Worm (Caenorhabditis elegans) whole organism, late embryonic: Measurements from ENCODE around the gene F57H12.5.
A peak's percentile ranks its signal among the peaks of the same experiment; 100 is the strongest.

ENCODE experiments used
- C38D4.7 ChIP-seq: fragments of 200-800 bp; sonication (Bioruptor generic); optimal IDR thresholded peaks from 2 replicates; lab custom pipeline; 2018; ENCODE audit warnings: mild to moderate bottlenecking, missing genetic modification characterization, moderate library complexity, missing compliant biosample characterization
- K02D7.2 ChIP-seq: sonication (generic microtip); optimal IDR thresholded peaks from 2 replicates; lab custom pipeline; 2017; ENCODE audit warnings: mild to moderate bottlenecking, missing genetic modification characterization, missing compliant biosample characterization
- K09A11.1 ChIP-seq: sonication (generic microtip); optimal IDR thresholded peaks from 2 replicates; lab custom pipeline; 2017; ENCODE audit warnings: antibody characterized with exemption, mild to moderate bottlenecking, missing genetic modification characterization, missing compliant biosample characterization; ENCODE audit not compliant: insufficient read depth
- T23F11.4 ChIP-seq: fragments of 200-800 bp; sonication (Bioruptor generic); optimal IDR thresholded peaks from 2 replicates; lab custom pipeline; 2018; ENCODE audit warnings: mild to moderate bottlenecking, missing genetic modification characterization, missing compliant biosample characterization
- Y22D7AL.16 ChIP-seq: sonication (generic microtip); optimal IDR thresholded peaks from 2 replicates; lab custom pipeline; 2016; ENCODE audit warnings: missing genetic modification characterization, missing compliant biosample characterization
- ama-1 ChIP-seq: fragments of 150-350 bp; optimal IDR thresholded peaks from 2 replicates; lab custom pipeline; 2014
- ceh-18 ChIP-seq: sonication (generic microtip); optimal IDR thresholded peaks from 2 replicates; lab custom pipeline; 2016; ENCODE audit warnings: missing genetic modification characterization, missing compliant biosample characterization
- ceh-19 ChIP-seq: fragments of 200-800 bp; sonication (Bioruptor generic); optimal IDR thresholded peaks from 2 replicates; lab custom pipeline; 2018; ENCODE audit warnings: mild to moderate bottlenecking, missing genetic modification characterization, missing compliant biosample characterization
- ceh-24 ChIP-seq: sonication (generic microtip); optimal IDR thresholded peaks from 2 replicates; lab custom pipeline; 2016; ENCODE audit warnings: mild to moderate bottlenecking, missing genetic modification characterization, missing compliant biosample characterization
- ceh-30 ChIP-seq: fragments of 150-350 bp; optimal IDR thresholded peaks from 2 replicates; lab custom pipeline; 2014; ENCODE audit warnings: missing biosample characterization, missing genetic modification characterization
- ceh-31 ChIP-seq: sonication (generic microtip); optimal IDR thresholded peaks from 2 replicates; lab custom pipeline; 2016; ENCODE audit warnings: missing genetic modification characterization, missing compliant biosample characterization
- ceh-6 ChIP-seq: fragments of 200-800 bp; sonication (Bioruptor generic); optimal IDR thresholded peaks from 2 replicates; lab custom pipeline; 2018; ENCODE audit warnings: mild to moderate bottlenecking, missing genetic modification characterization, missing compliant biosample characterization
- ceh-9 ChIP-seq: sonication (generic microtip); optimal IDR thresholded peaks from 2 replicates; lab custom pipeline; 2016; ENCODE audit warnings: mild to moderate bottlenecking, missing genetic modification characterization, inconsistent platforms, missing compliant biosample characterization
- che-1 ChIP-seq: sonication (generic microtip); optimal IDR thresholded peaks from 2 replicates; lab custom pipeline; 2016; ENCODE audit warnings: mild to moderate bottlenecking, missing genetic modification characterization, missing compliant biosample characterization
- dve-1 ChIP-seq: sonication (generic microtip); optimal IDR thresholded peaks from 2 replicates; lab custom pipeline; 2017; ENCODE audit warnings: antibody characterized with exemption, mild to moderate bottlenecking, missing genetic modification characterization, missing compliant biosample characterization
- elt-4 ChIP-seq: sonication (generic microtip); optimal IDR thresholded peaks from 2 replicates; lab custom pipeline; 2016; ENCODE audit warnings: missing genetic modification characterization, missing compliant biosample characterization
- fkh-6 ChIP-seq: sonication (generic microtip); optimal IDR thresholded peaks from 2 replicates; lab custom pipeline; 2016; ENCODE audit warnings: missing genetic modification characterization, missing compliant biosample characterization
- gmeb-2 ChIP-seq: sonication (generic microtip); optimal IDR thresholded peaks from 2 replicates; lab custom pipeline; 2016; ENCODE audit warnings: missing genetic modification characterization, inconsistent platforms, missing compliant biosample characterization
- hlh-15 ChIP-seq: sonication (generic microtip); optimal IDR thresholded peaks from 2 replicates; lab custom pipeline; 2016; ENCODE audit warnings: missing genetic modification characterization, missing compliant biosample characterization
- hlh-30 ChIP-seq: sonication (generic microtip); optimal IDR thresholded peaks from 2 replicates; lab custom pipeline; 2017; ENCODE audit warnings: antibody characterized with exemption, missing genetic modification characterization, missing compliant biosample characterization; ENCODE audit not compliant: insufficient read depth
- lim-6 ChIP-seq: sonication (generic microtip); optimal IDR thresholded peaks from 2 replicates; lab custom pipeline; 2016; ENCODE audit warnings: missing genetic modification characterization, missing compliant biosample characterization
- nfya-1 ChIP-seq: sonication (generic microtip); optimal IDR thresholded peaks from 2 replicates; lab custom pipeline; 2017; ENCODE audit warnings: missing genetic modification characterization, mild to moderate bottlenecking, missing compliant biosample characterization, antibody characterized with exemption, moderate library complexity
- nhr-11 ChIP-seq: fragments of 150-350 bp; optimal IDR thresholded peaks from 2 replicates; lab custom pipeline; 2014; ENCODE audit warnings: missing biosample characterization, missing genetic modification characterization
- npax-4 ChIP-seq: sonication (generic microtip); optimal IDR thresholded peaks from 2 replicates; lab custom pipeline; 2016; ENCODE audit warnings: missing genetic modification characterization, missing compliant biosample characterization
- odd-2 ChIP-seq: sonication (generic microtip); optimal IDR thresholded peaks from 2 replicates; lab custom pipeline; 2017; ENCODE audit warnings: antibody characterized with exemption, mild to moderate bottlenecking, missing genetic modification characterization, missing compliant biosample characterization
- pag-3 ChIP-seq: sonication (generic microtip); optimal IDR thresholded peaks from 2 replicates; lab custom pipeline; 2016; ENCODE audit warnings: missing compliant biosample characterization, missing genetic modification characterization, borderline replicate concordance
- pat-9 ChIP-seq: fragments of 200-800 bp; sonication (Bioruptor generic); optimal IDR thresholded peaks from 2 replicates; lab custom pipeline; 2018; ENCODE audit warnings: mild to moderate bottlenecking, missing genetic modification characterization, moderate library complexity, missing compliant biosample characterization
- pha-4 ChIP-seq: fragments of 150-350 bp; optimal IDR thresholded peaks from 2 replicates; lab custom pipeline; 2018; ENCODE audit warnings: missing biosample characterization, missing genetic modification reagents, missing genetic modification characterization
- rnt-1 ChIP-seq: sonication (generic microtip); optimal IDR thresholded peaks from 2 replicates; lab custom pipeline; 2016; ENCODE audit warnings: missing genetic modification characterization, missing compliant biosample characterization
- sox-2 ChIP-seq: fragments of 200-800 bp; sonication (Bioruptor generic); IDR thresholded peaks from 2 replicates; pipeline ENCODE4 v1.3.6; 2022; ENCODE audit warnings: missing genetic modification reagents, missing genetic modification characterization, missing compliant biosample characterization
- sox-4 ChIP-seq: sonication (generic microtip); optimal IDR thresholded peaks from 2 replicates; lab custom pipeline; 2017; ENCODE audit warnings: mild to moderate bottlenecking, missing genetic modification characterization, inconsistent platforms, missing compliant biosample characterization
- tbx-2 ChIP-seq: sonication (generic microtip); optimal IDR thresholded peaks from 2 replicates; lab custom pipeline; 2016; ENCODE audit warnings: missing genetic modification characterization, missing compliant biosample characterization
- tbx-7 ChIP-seq: sonication (generic microtip); optimal IDR thresholded peaks from 2 replicates; lab custom pipeline; 2016; ENCODE audit warnings: missing genotype, missing genetic modification characterization, missing compliant biosample characterization
- ttx-3 ChIP-seq: sonication (generic microtip); optimal IDR thresholded peaks from 2 replicates; lab custom pipeline; 2016; ENCODE audit warnings: missing genetic modification reagents, missing genetic modification characterization, missing compliant biosample characterization
- unc-86 ChIP-seq: sonication (generic microtip); optimal IDR thresholded peaks from 2 replicates; lab custom pipeline; 2016; ENCODE audit warnings: missing genetic modification characterization, missing compliant biosample characterization
- ztf-16 ChIP-seq: sonication (generic microtip); optimal IDR thresholded peaks from 2 replicates; lab custom pipeline; 2017; ENCODE audit warnings: missing genetic modification characterization, missing compliant biosample characterization

Gene F57H12.5

ce11 chrIV:7924975-7925828, 41.9 kb upstream of the F57H12.5 start:
- TF ChIP-seq K09A11.1 (tag; lab: Kevin White, UChicago) (no peak), elt-4 (tag; lab: Kevin White, UChicago) (peak; percentile 51), ama-1 (lab: Kevin White, UChicago) (peak; percentile 9)

- TF ChIP-seq nfya-1 (peak; percentile 11), C38D4.7 (no peak), ceh-6 (GFP tag; lab: Kevin White, UChicago) (no peak)
Measured at ce11 chrIV:7926102-7926840, 40.8 kb upstream of the F57H12.5 start, which contains the start of gene rps-2. Gene rps-2, minus strand, starts transcription at chrIV:7926391.

- TF ChIP-seq sox-2, result no peak
- no peak for TF ChIP-seq pat-9 (tag; lab: Kevin White, UChicago)
- TF ChIP-seq ceh-30 (tag; lab: Kevin White, UChicago), result no peak
- TF ChIP-seq fkh-6 (tag; lab: Kevin White, UChicago), result no peak
- no peak for TF ChIP-seq unc-86 (tag; lab: Kevin White, UChicago)
- TF ChIP-seq tbx-7 (tag; lab: Kevin White, UChicago), result no peak
- no peak for TF ChIP-seq hlh-15 (tag; lab: Kevin White, UChicago)
- TF ChIP-seq dve-1, result no peak
- no peak for TF ChIP-seq nhr-11 (tag; lab: Kevin White, UChicago)
- no peak for TF ChIP-seq ceh-24
- TF ChIP-seq Y22D7AL.16, result no peak
- TF ChIP-seq, all 69 proteins: peak for 0
Measured at ce11 chrIV:7927218-7927617, 39.9 kb upstream of the F57H12.5 start, which contains the start of gene C49H3.12. Gene C49H3.12, minus strand, starts transcription at chrIV:7927318.

- TF ChIP-seq ceh-6 (GFP tag; lab: Kevin White, UChicago), result no peak
- TF ChIP-seq ztf-16 (tag; lab: Kevin White, UChicago), result no peak
- no peak for TF ChIP-seq ceh-31 (tag; lab: Kevin White, UChicago)
- no peak for TF ChIP-seq ttx-3 (tag; lab: Kevin White, UChicago)
- TF ChIP-seq lim-6 (tag; lab: Kevin White, UChicago), result no peak
- no peak for TF ChIP-seq elt-4 (tag; lab: Kevin White, UChicago)
- TF ChIP-seq hlh-15 (tag; lab: Kevin White, UChicago), result no peak
- no peak for TF ChIP-seq npax-4 (tag; lab: Kevin White, UChicago)
- no peak for TF ChIP-seq sox-4
- TF ChIP-seq tbx-7 (tag; lab: Kevin White, UChicago), result no peak
- no peak for TF ChIP-seq tbx-2 (tag; lab: Kevin White, UChicago)
- TF ChIP-seq, all 69 proteins: peak for 0
Measured at ce11 chrIV:7927852-7928251, 39.3 kb upstream of the F57H12.5 start, which contains the start of gene gcy-8. Gene gcy-8, plus strand, starts transcription at chrIV:7928152.

- no peak for TF ChIP-seq K02D7.2 (tag; lab: Kevin White, UChicago)
- TF ChIP-seq T23F11.4 (GFP tag; lab: Kevin White, UChicago), result no peak
- TF ChIP-seq odd-2 (tag; lab: Kevin White, UChicago), result no peak
- no peak for TF ChIP-seq che-1 (tag; lab: Kevin White, UChicago)
- TF ChIP-seq Y22D7AL.16, result no peak
- no peak for TF ChIP-seq pag-3 (tag; lab: Kevin White, UChicago)
- no peak for TF ChIP-seq ceh-18 (tag; lab: Kevin White, UChicago)
- TF ChIP-seq gmeb-2 (tag; lab: Kevin White, UChicago), result no peak
- TF ChIP-seq ceh-19, result no peak
- no peak for TF ChIP-seq sox-2
- no peak for TF ChIP-seq hlh-30 (tag; lab: Kevin White, UChicago)
- no peak for TF ChIP-seq ceh-9
- no peak for TF ChIP-seq rnt-1 (tag; lab: Kevin White, UChicago)
- no peak for TF ChIP-seq ttx-3 (tag; lab: Kevin White, UChicago)
- TF ChIP-seq pha-4 (tag; lab: Kevin White, UChicago), result no peak
- TF ChIP-seq ceh-24, result no peak
- TF ChIP-seq tbx-7 (tag; lab: Kevin White, UChicago), result no peak
- no peak for TF ChIP-seq pat-9 (tag; lab: Kevin White, UChicago)
- TF ChIP-seq K09A11.1 (tag; lab: Kevin White, UChicago), result no peak
- TF ChIP-seq, all 69 proteins: peak for 0
Measured at ce11 chrIV:7931873-7932272, 35.2 kb upstream of the F57H12.5 start.
